Worm (Caenorhabditis elegans) whole organism, L4/young adult: ENCODE data around the gene skr-3.

ENCODE experiments used
- W03F9.2 ChIP-seq: fragments of 150-350 bp; optimal IDR thresholded peaks from 2 replicates; lab custom pipeline; 2014; ENCODE audit warnings: missing biosample characterization, missing genetic modification characterization
- dao-5 ChIP-seq: sonication (generic microtip); optimal IDR thresholded peaks from 2 replicates; lab custom pipeline; 2016; ENCODE audit warnings: missing genotype, missing genetic modification characterization, moderate library complexity, missing compliant biosample characterization
- him-1 ChIP-seq: sonication (generic microtip); optimal IDR thresholded peaks from 2 replicates; lab custom pipeline; 2016; ENCODE audit warnings: missing genotype, missing genetic modification reagents, missing genetic modification characterization, missing compliant biosample characterization

skr-3 gene

ce11 chrV:16120922-16121321 is at the start of gene skr-3:
Gene skr-3 (plus strand): TSS chrV:16121084.
- no peak for TF ChIP-seq him-1

- TF ChIP-seq him-1, result no peak
- no peak for TF ChIP-seq W03F9.2 (tag; lab: Kevin White, UChicago)
- TF ChIP-seq dao-5 (tag; lab: Kevin White, UChicago), result no peak
Observed at ce11 chrV:16071167-16071566, 49.7 kb upstream of the skr-3 start, which contains the start of gene nhr-176. Gene nhr-176 (plus strand): TSS chrV:16071325.

DNA sequence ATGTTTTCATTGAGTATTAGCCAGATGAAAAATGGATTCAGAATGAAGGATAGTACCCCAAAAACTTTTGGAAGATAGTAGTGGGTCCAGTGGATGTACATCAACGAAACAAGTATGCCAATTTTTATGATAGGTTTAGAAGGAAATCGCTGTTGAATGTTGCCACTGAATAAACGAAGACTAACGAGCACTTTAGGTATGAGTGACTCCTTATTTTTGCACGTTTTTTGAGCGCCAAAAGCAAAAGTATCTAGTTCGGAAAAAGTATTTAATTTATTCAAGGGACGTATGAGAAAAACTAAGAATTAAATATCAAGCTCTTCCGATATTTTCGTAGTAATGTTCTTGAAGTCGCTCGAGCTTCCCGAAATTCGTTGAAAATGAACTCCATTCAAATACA is 47.0 kb upstream of the skr-3 start, which contains the start of gene srj-10:
srj-10 (minus strand) TSS at position 101 of the 400 bp plus-strand sequence.
- TF ChIP-seq him-1 (no peak), dao-5 (tag; lab: Kevin White, UChicago) (no peak), W03F9.2 (tag; lab: Kevin White, UChicago) (no peak)

- TF ChIP-seq him-1 (no peak), W03F9.2 (tag; lab: Kevin White, UChicago) (no peak), dao-5 (tag; lab: Kevin White, UChicago) (no peak)
Observed at ce11 chrV:16075250-16075709, 45.6 kb upstream of the skr-3 start, which contains the start of the genes F14H3.12 and srj-29. Gene F14H3.12 (minus strand): TSS chrV:16075323. Gene srj-29 (plus strand): TSS chrV:16075659.

DNA sequence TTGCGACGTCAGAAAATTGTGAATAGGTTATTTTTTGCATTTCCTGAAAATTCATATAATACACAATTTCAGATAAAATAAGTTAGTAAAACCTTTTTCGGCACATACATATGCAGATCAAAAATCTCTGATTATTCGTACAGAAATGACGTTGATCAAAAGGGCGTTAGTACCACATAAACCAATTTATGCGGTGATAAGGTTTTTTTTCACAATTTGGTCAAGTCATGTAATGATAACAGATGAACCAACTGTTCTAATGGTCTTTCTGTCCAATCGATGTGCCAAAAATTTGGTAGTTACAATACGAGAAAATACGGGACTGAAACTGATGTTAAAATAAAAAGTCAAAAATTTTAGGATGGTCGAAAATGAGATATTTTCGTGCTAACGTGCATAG is 40.8 kb upstream of the skr-3 start:
- TF ChIP-seq W03F9.2 (tag; lab: Kevin White, UChicago) (no peak), dao-5 (tag; lab: Kevin White, UChicago) (no peak), him-1 (no peak)

DNA sequence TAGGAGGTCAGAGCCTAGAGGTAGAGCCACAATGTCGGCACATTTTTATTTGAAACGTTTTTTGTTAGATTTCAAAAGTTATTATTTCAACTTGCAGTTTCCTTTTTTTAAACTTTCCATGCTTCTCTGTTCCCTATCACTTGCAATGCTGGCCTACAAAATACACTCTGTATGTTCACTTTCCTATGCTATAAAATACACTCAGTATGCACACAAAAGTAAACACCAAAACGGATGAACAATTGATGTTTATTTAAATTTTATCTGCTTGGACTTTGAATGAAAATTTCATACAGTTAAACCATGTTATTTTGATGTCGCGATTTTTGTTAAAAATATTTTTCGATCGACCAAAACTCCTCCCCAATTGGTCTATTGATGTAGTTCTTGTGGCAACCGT is 40.2 kb upstream of the skr-3 start:
- TF ChIP-seq dao-5 (tag; lab: Kevin White, UChicago), result no peak
- no peak for TF ChIP-seq W03F9.2 (tag; lab: Kevin White, UChicago)
- TF ChIP-seq him-1, result no peak

- TF ChIP-seq dao-5 (tag; lab: Kevin White, UChicago) (no peak), him-1 (no peak), W03F9.2 (tag; lab: Kevin White, UChicago) (no peak)
Observed at ce11 chrV:16090685-16091084, 30.2 kb upstream of the skr-3 start, which contains the start of gene F22B8.3. Gene F22B8.3 (plus strand): TSS chrV:16090985.

ce11 chrV:16094284-16094683 is 26.6 kb upstream of the skr-3 start, which contains the start of gene F22B8.7:
Gene F22B8.7 (plus strand): TSS chrV:16094584.
- no peak for TF ChIP-seq dao-5 (tag; lab: Kevin White, UChicago)
- no peak for TF ChIP-seq W03F9.2 (tag; lab: Kevin White, UChicago)
- no peak for TF ChIP-seq him-1

- TF ChIP-seq W03F9.2 (tag; lab: Kevin White, UChicago), result no peak
- no peak for TF ChIP-seq dao-5 (tag; lab: Kevin White, UChicago)
Observed at ce11 chrV:16094862-16095261, 26.0 kb upstream of the skr-3 start.

ce11 chrV:16099441-16099840 is 21.4 kb upstream of the skr-3 start, which contains the start of gene str-7:
Gene str-7 (minus strand): TSS chrV:16099541.
- TF ChIP-seq him-1, result no peak
- TF ChIP-seq W03F9.2 (tag; lab: Kevin White, UChicago), result no peak
- TF ChIP-seq dao-5 (tag; lab: Kevin White, UChicago), result no peak

DNA sequence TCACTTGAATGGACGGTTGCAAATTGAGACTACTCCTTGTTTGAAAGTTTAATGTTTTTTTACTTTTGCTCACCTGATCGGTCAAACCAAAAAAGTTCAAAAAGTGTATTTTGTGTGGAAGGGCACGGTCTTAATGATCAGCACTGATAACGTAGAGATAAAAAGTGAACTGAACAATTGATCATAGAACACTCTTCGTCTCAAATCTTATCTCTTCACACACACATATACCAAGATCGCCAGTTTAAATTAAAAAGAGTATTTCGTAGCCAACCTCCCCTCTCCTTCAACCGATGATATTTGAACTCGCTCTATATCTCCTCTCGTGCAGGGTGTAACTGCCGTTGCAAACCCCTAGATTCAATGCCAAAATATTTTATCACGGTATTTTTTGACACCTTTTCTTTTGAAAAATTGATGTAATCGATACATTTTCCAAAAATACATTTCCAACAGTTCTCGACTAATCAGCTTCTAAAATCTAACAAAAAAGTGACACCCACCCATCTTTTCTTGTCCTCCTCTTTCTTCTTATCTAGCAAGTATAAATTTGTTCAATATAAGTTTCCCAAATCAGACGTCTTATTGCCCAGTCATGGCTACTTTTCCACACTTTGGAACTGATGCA is 20.7 kb upstream of the skr-3 start, which contains the start of gene cth-1:
cth-1 (plus strand) TSS at position 578 of the 628 bp plus-strand sequence.
- TF ChIP-seq dao-5 (tag; lab: Kevin White, UChicago), result no peak
- TF ChIP-seq W03F9.2 (tag; lab: Kevin White, UChicago), result no peak
- TF ChIP-seq him-1, result no peak

ce11 chrV:16103594-16103993 is 17.3 kb upstream of the skr-3 start, which contains the start of gene argk-1:
Gene argk-1 (plus strand): TSS chrV:16103894.
- TF ChIP-seq dao-5 (tag; lab: Kevin White, UChicago), result no peak

DNA sequence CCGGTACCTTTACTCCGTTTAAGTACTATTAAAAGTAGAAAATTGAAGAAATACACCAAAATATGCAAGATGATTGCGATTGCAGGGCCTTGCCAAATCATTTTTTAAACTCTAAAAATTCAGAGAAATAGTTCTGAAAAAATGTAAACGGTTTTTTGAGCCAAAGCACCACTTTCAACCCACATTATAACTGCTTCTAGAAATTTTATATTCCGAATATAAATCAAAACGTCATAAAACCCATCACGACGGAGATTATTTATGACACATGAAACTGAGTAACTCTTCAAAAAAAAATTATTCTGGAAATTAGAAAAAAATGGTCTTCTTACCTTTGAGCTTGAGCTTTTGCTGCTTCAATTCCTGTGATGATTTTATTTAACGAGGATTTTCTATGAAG is 6.6 kb upstream of the skr-3 start, which contains the start of gene srxa-16:
srxa-16 (minus strand) TSS at position 101 of the 400 bp plus-strand sequence.
- TF ChIP-seq him-1 (no peak), W03F9.2 (tag; lab: Kevin White, UChicago) (no peak), dao-5 (tag; lab: Kevin White, UChicago) (no peak)

ce11 chrV:16115381-16115780 is 5.5 kb upstream of the skr-3 start, which contains the start of gene str-25:
Gene str-25 (plus strand): TSS chrV:16115681.
- TF ChIP-seq him-1, result no peak

DNA sequence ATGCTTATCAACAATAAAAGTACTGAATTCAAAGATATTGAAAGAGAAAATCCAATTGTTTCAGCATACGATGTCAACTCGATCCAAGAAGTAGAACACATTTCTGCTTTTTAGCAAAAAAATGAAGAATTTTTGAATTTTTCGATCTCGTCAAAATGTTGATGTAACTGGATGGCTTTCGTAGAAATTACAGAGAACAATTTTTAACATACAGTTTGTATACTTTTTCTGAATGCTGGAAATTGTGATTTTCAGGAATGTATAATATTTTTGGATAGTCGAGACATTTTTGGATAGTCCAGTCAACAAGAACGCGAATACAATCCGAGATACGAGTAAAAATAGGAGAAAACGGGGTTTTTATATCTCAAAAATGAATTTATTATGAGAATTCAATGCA is 2.3 kb upstream of the skr-3 start, which contains the start of gene str-103:
str-103 (minus strand) TSS at position 101 of the 400 bp plus-strand sequence.
- no peak for TF ChIP-seq dao-5 (tag; lab: Kevin White, UChicago)
- TF ChIP-seq him-1, result no peak
- no peak for TF ChIP-seq W03F9.2 (tag; lab: Kevin White, UChicago)
